Worm (Caenorhabditis elegans): ENCODE data around the gene Y42A5A.1.

ce11 chrV:11065513-11065912 lies 22.2 kb upstream of the Y42A5A.1 start, which contains the start of gene nlp-80:
- TF ChIP-seq ref-1 (GFP tag; conservative IDR thresholded peaks at IDR 0.05) (no peak), flt-1 (GFP tag; IDR thresholded peaks at IDR 0.05) (no peak), ztf-29 (GFP tag; IDR thresholded peaks at IDR 0.05) (no peak), med-1 (GFP tag; optimal IDR thresholded peaks at IDR 0.05; ENCODE audit: insufficient read depth) (no peak), cog-1 (tag; optimal IDR thresholded peaks at IDR 0.05) (no peak), klf-2 (GFP tag; conservative IDR thresholded peaks at IDR 0.05) (no peak), ztf-23 (GFP tag; IDR thresholded peaks at IDR 0.05) (no peak)
